Fruit fly (Drosophila melanogaster) whole organism, embryonic: ENCODE results near the gene CG14079.

Source experiments
- ATbp ChIP-seq: fragments of 200-800 bp; sonication (Bioruptor generic); optimal IDR thresholded peaks from 2 replicates; lab custom pipeline; 2017; ENCODE audit warnings: missing biosample characterization, mild to moderate bottlenecking, missing genetic modification characterization, missing genetic modification reagents
- B-H2 ChIP-seq: fragments of 200-800 bp; sonication (Bioruptor generic); optimal IDR thresholded peaks from 2 replicates; lab custom pipeline; 2018; ENCODE audit warnings: missing biosample characterization, mild to moderate bottlenecking, missing genetic modification characterization
- CG10565 ChIP-seq: fragments of 200-800 bp; sonication (Bioruptor generic); optimal IDR thresholded peaks from 3 replicates; lab custom pipeline; 2016; ENCODE audit warnings: missing biosample characterization, mild to moderate bottlenecking, missing genetic modification characterization
- CG10654 ChIP-seq: fragments of 200-800 bp; sonication (Bioruptor generic); optimal IDR thresholded peaks from 2 replicates; lab custom pipeline; 2016; ENCODE audit warnings: missing biosample characterization, missing genetic modification characterization
- CG11398 ChIP-seq: fragments of 200-800 bp; sonication (Bioruptor generic); optimal IDR thresholded peaks from 2 replicates; lab custom pipeline; 2016; ENCODE audit warnings: missing biosample characterization, missing genetic modification characterization
- CG11723 ChIP-seq: fragments of 200-800 bp; sonication (Bioruptor generic); optimal IDR thresholded peaks from 2 replicates; lab custom pipeline; 2017; ENCODE audit warnings: missing biosample characterization, mild to moderate bottlenecking, missing genetic modification characterization
- CG13123 ChIP-seq: fragments of 200-800 bp; sonication (Bioruptor generic); optimal IDR thresholded peaks from 2 replicates; lab custom pipeline; 2016; ENCODE audit warnings: missing biosample characterization, missing genetic modification characterization
- CG13296 ChIP-seq: fragments of 200-800 bp; sonication (Bioruptor generic); optimal IDR thresholded peaks from 3 replicates; lab custom pipeline; 2018; ENCODE audit warnings: missing biosample characterization, mild to moderate bottlenecking, missing genetic modification characterization
- CG14965 ChIP-seq: fragments of 200-800 bp; sonication (Bioruptor generic); optimal IDR thresholded peaks from 2 replicates; lab custom pipeline; 2016; ENCODE audit warnings: missing biosample characterization, missing genetic modification characterization, borderline replicate concordance
- CG17328 ChIP-seq: fragments of 200-800 bp; sonication (Bioruptor generic); IDR thresholded peaks from 2 replicates; pipeline ENCODE4 v1.3.6; 2022; ENCODE audit warnings: missing biosample characterization, missing genetic modification characterization
- CG17361 ChIP-seq: fragments of 200-800 bp; sonication (Bioruptor generic); IDR thresholded peaks from 3 replicates; pipeline ENCODE4 v1.3.6; 2022; ENCODE audit warnings: missing biosample characterization, missing genetic modification characterization
- CG2199 ChIP-seq: fragments of 200-800 bp; sonication (Bioruptor generic); IDR thresholded peaks from 3 replicates; pipeline ENCODE4 v1.3.6; 2022; ENCODE audit warnings: missing biosample characterization, missing genetic modification characterization
- CG30020 ChIP-seq: fragments of 200-800 bp; optimal IDR thresholded peaks from 2 replicates; lab custom pipeline; 2019; ENCODE audit warnings: missing biosample characterization, mild to moderate bottlenecking, missing genetic modification characterization, moderate library complexity
- CG34376 ChIP-seq: fragments of 200-800 bp; sonication (Bioruptor generic); optimal IDR thresholded peaks from 2 replicates; lab custom pipeline; 2018; ENCODE audit warnings: missing biosample characterization, mild to moderate bottlenecking, missing genetic modification characterization
- CG6765 ChIP-seq: fragments of 200-800 bp; sonication (Bioruptor generic); optimal IDR thresholded peaks from 3 replicates; lab custom pipeline; 2017; ENCODE audit warnings: missing biosample characterization, mild to moderate bottlenecking, missing genetic modification characterization
- CG7786 ChIP-seq: fragments of 200-800 bp; sonication (Bioruptor generic); optimal IDR thresholded peaks from 2 replicates; lab custom pipeline; 2016; ENCODE audit warnings: missing biosample characterization, missing genetic modification characterization
- CG8089 ChIP-seq: fragments of 200-800 bp; sonication (Bioruptor generic); optimal IDR thresholded peaks from 3 replicates; lab custom pipeline; 2016; ENCODE audit warnings: missing biosample characterization, missing genetic modification characterization
- CG8765 ChIP-seq: fragments of 200-800 bp; sonication (Bioruptor generic); IDR thresholded peaks from 2 replicates; pipeline ENCODE4 v1.3.6; 2022; ENCODE audit warnings: missing biosample characterization, missing genetic modification characterization
- CG8944 ChIP-seq: fragments of 200-800 bp; sonication (Bioruptor generic); optimal IDR thresholded peaks from 3 replicates; lab custom pipeline; 2016; ENCODE audit warnings: missing biosample characterization, missing genetic modification characterization
- Dll ChIP-seq: fragments of 200-800 bp; sonication (Bioruptor generic); IDR thresholded peaks from 4 replicates; pipeline ENCODE4 v1.3.6; 2022; ENCODE audit warnings: missing biosample characterization, missing genetic modification characterization; ENCODE audit not compliant: partially characterized antibody
- E2f1 ChIP-seq: fragments of 200-800 bp; sonication (Bioruptor generic); IDR thresholded peaks from 2 replicates; pipeline ENCODE4 v1.3.6; 2022; ENCODE audit warnings: missing biosample characterization, missing genetic modification characterization
- HmgD ChIP-seq: fragments of 200-800 bp; sonication (Bioruptor generic); optimal IDR thresholded peaks from 3 replicates; lab custom pipeline; 2016; ENCODE audit warnings: missing biosample characterization, missing genetic modification characterization
- Hr3 ChIP-seq: fragments of 200-800 bp; sonication (Bioruptor generic); optimal IDR thresholded peaks from 3 replicates; lab custom pipeline; 2016; ENCODE audit warnings: missing biosample characterization, missing genetic modification characterization
- Hr51 ChIP-seq, 2 experiments: fragments of 200-800 bp; sonication (Bioruptor generic); optimal IDR thresholded peaks; 2 replicates in 1 of 2; 3 replicates in 1 of 2; lab custom pipeline; 2016 to 2018; ENCODE audit warnings: missing biosample characterization in 2 of 2, missing genetic modification characterization in 2 of 2, mild to moderate bottlenecking in 1 of 2, moderate library complexity in 1 of 2
- NFAT ChIP-seq: fragments of 200-800 bp; sonication (Bioruptor generic); IDR thresholded peaks from 2 replicates; pipeline ENCODE4 v1.3.6; 2022; ENCODE audit warnings: missing biosample characterization, missing genetic modification characterization
- NK7.1 ChIP-seq: fragments of 200-800 bp; sonication (Bioruptor generic); optimal IDR thresholded peaks from 3 replicates; lab custom pipeline; 2016; ENCODE audit warnings: missing biosample characterization, missing genetic modification characterization
- Opbp ChIP-seq: fragments of 200-800 bp; sonication (Bioruptor generic); IDR thresholded peaks from 3 replicates; pipeline ENCODE4 v1.3.6; 2022; ENCODE audit warnings: missing biosample characterization, missing genetic modification characterization; ENCODE audit not compliant: partially characterized antibody
- Sox102F ChIP-seq: fragments of 200-800 bp; sonication (Bioruptor generic); optimal IDR thresholded peaks from 2 replicates; lab custom pipeline; 2018; ENCODE audit warnings: missing biosample characterization, mild to moderate bottlenecking, missing genetic modification characterization, moderate library complexity
- Tbp ChIP-seq: fragments of >200 bp; optimal IDR thresholded peaks from 2 replicates; lab custom pipeline; 2018; ENCODE audit warnings: missing biosample characterization, missing genetic modification characterization
- Xrp1 ChIP-seq: fragments of 200-800 bp; sonication (Bioruptor generic); IDR thresholded peaks from 2 replicates; pipeline ENCODE4 v1.3.6; 2022; ENCODE audit warnings: missing biosample characterization, missing genetic modification characterization
- ato ChIP-seq: fragments of 200-800 bp; sonication (Bioruptor generic); IDR thresholded peaks from 2 replicates; pipeline ENCODE4 v1.3.6; 2022; ENCODE audit warnings: missing biosample characterization, missing genetic modification characterization; ENCODE audit not compliant: partially characterized antibody
- bab2 ChIP-seq: fragments of 200-800 bp; sonication (Bioruptor generic); optimal IDR thresholded peaks from 2 replicates; lab custom pipeline; 2016; ENCODE audit warnings: missing biosample characterization, missing genetic modification characterization
- danr ChIP-seq: fragments of 200-800 bp; sonication (Bioruptor generic); IDR thresholded peaks from 2 replicates; pipeline ENCODE4 v1.3.6; 2022; ENCODE audit warnings: missing biosample characterization, missing genetic modification characterization
- ems ChIP-seq: fragments of 200-800 bp; sonication (Bioruptor generic); optimal IDR thresholded peaks from 3 replicates; lab custom pipeline; 2016; ENCODE audit warnings: missing biosample characterization, missing genetic modification characterization
- eve ChIP-seq, 2 experiments: fragments of >200 bp; optimal IDR thresholded peaks; 2 replicates each; lab custom pipeline; 2017; ENCODE audit warnings: missing biosample characterization in 2 of 2, missing genetic modification characterization in 2 of 2
- fru ChIP-seq: fragments of >200 bp; optimal IDR thresholded peaks from 2 replicates; lab custom pipeline; 2017
- grn ChIP-seq: fragments of 200-800 bp; sonication (Bioruptor generic); optimal IDR thresholded peaks from 3 replicates; lab custom pipeline; 2017; ENCODE audit warnings: missing biosample characterization, missing genetic modification characterization
- gt ChIP-seq: fragments of 200-800 bp; sonication (Bioruptor generic); IDR thresholded peaks from 2 replicates; pipeline ENCODE4 v1.3.6; 2022; ENCODE audit warnings: missing biosample characterization, missing genetic modification characterization
- hbn ChIP-seq: fragments of 200-800 bp; sonication (Bioruptor generic); IDR thresholded peaks from 2 replicates; pipeline ENCODE4 v1.3.6; 2022; ENCODE audit warnings: missing biosample characterization, missing genetic modification characterization; ENCODE audit not compliant: partially characterized antibody
- ind ChIP-seq: fragments of 200-800 bp; sonication (Bioruptor generic); optimal IDR thresholded peaks from 3 replicates; lab custom pipeline; 2016; ENCODE audit warnings: missing biosample characterization, missing genetic modification characterization
- mirr ChIP-seq: fragments of 200-800 bp; sonication (Bioruptor generic); optimal IDR thresholded peaks from 3 replicates; lab custom pipeline; 2018; ENCODE audit warnings: missing biosample characterization, mild to moderate bottlenecking, missing genetic modification characterization
- mld ChIP-seq: fragments of 200-800 bp; sonication (Bioruptor generic); IDR thresholded peaks from 3 replicates; pipeline ENCODE4 v1.3.6; 2022; ENCODE audit warnings: missing biosample characterization, missing genetic modification characterization; ENCODE audit not compliant: partially characterized antibody
- schlank ChIP-seq: fragments of 200-800 bp; sonication (Bioruptor generic); optimal IDR thresholded peaks from 2 replicates; lab custom pipeline; 2018; ENCODE audit warnings: missing biosample characterization, mild to moderate bottlenecking, missing genetic modification characterization
- sd ChIP-seq: fragments of 200-800 bp; sonication (Bioruptor generic); optimal IDR thresholded peaks from 3 replicates; lab custom pipeline; 2018; ENCODE audit warnings: missing biosample characterization, mild to moderate bottlenecking, missing genetic modification characterization, moderate library complexity
- sr ChIP-seq: fragments of 200-800 bp; sonication (Bioruptor generic); IDR thresholded peaks from 3 replicates; pipeline ENCODE4 v1.3.6; 2022; ENCODE audit warnings: missing biosample characterization, missing genetic modification characterization
- tin ChIP-seq: fragments of 200-800 bp; sonication (Bioruptor generic); optimal IDR thresholded peaks from 3 replicates; lab custom pipeline; 2016; ENCODE audit warnings: missing biosample characterization, missing genetic modification characterization
- tna ChIP-seq: fragments of 200-800 bp; sonication (Bioruptor generic); IDR thresholded peaks from 2 replicates; pipeline ENCODE4 v1.3.6; 2022; ENCODE audit warnings: missing biosample characterization, missing genetic modification characterization; ENCODE audit not compliant: partially characterized antibody
- zen ChIP-seq: fragments of 200-800 bp; sonication (Bioruptor generic); optimal IDR thresholded peaks from 3 replicates; lab custom pipeline; 2018; ENCODE audit warnings: missing biosample characterization, mild to moderate bottlenecking, missing genetic modification characterization, moderate library complexity
- zf30C ChIP-seq: fragments of 200-800 bp; sonication (Bioruptor generic); optimal IDR thresholded peaks from 3 replicates; lab custom pipeline; 2018; ENCODE audit warnings: missing biosample characterization, mild to moderate bottlenecking, missing genetic modification characterization

The CG14079 gene

dm6 chr3L:19092125-19093058, 5.4 kb upstream of the CG14079 start, which contains the start of gene MESR6 (continued):
- TF ChIP-seq hbn (GFP tag; lab: Robert Waterston, UW): peak; percentile 83
- TF ChIP-seq mld: peak; percentile 51; the same call in 1 of the 3 replicates
- peak in 1 of 2 experiments; percentile 61 for TF ChIP-seq Hr51 (GFP tag; optimal IDR thresholded peaks at IDR 0.05; lab: Kevin White, UChicago)
- TF ChIP-seq CG13123 (GFP tag; lab: Kevin White, UChicago): no peak
- no peak for TF ChIP-seq ems (GFP tag; lab: Kevin White, UChicago)
- peak; percentile 85 for TF ChIP-seq Opbp
- TF ChIP-seq sr: no peak
- peak; percentile 9 for TF ChIP-seq HmgD (GFP tag; lab: Kevin White, UChicago)
- TF ChIP-seq CG14965 (GFP tag; lab: Kevin White, UChicago): no peak
- peak; percentile 36; the same call in 1 of the 2 replicates for TF ChIP-seq Xrp1 (GFP tag; lab: Robert Waterston, UW)
- TF ChIP-seq gt (GFP tag; lab: Robert Waterston, UW): no peak
- TF ChIP-seq CG34376: no peak
- TF ChIP-seq eve (GFP tag; optimal IDR thresholded peaks at IDR 0.05; lab: Kevin White, UChicago): no peak
- no peak for TF ChIP-seq fru (lab: Kevin White, UChicago)
- TF ChIP-seq danr (GFP tag; lab: Robert Waterston, UW): no peak
- TF ChIP-seq ATbp: no peak
- TF ChIP-seq Dll (GFP tag; lab: Robert Waterston, UW): peak; percentile 88
- TF ChIP-seq NFAT (GFP tag; lab: Robert Waterston, UW): no peak
- no peak for TF ChIP-seq Tbp (GFP tag; lab: Kevin White, UChicago)
- no peak for TF ChIP-seq CG11723
- peak; percentile 7 for TF ChIP-seq CG13296 (GFP tag; lab: Kevin White, UChicago)
- TF ChIP-seq ato (GFP tag; lab: Robert Waterston, UW): peak; percentile 58
- peak; percentile 58 for TF ChIP-seq Sox102F (GFP tag; lab: Kevin White, UChicago)
- TF ChIP-seq E2f1 (GFP tag; lab: Robert Waterston, UW): peak; percentile 46; the same call in 1 of the 2 replicates
- TF ChIP-seq grn: no peak
- TF ChIP-seq NK7.1 (GFP tag; lab: Kevin White, UChicago): no peak
- TF ChIP-seq tin (GFP tag; lab: Kevin White, UChicago): no peak
- no peak for TF ChIP-seq CG10654 (GFP tag; lab: Kevin White, UChicago)
- no peak for TF ChIP-seq CG8944 (GFP tag; lab: Kevin White, UChicago)
- TF ChIP-seq mirr (GFP tag; lab: Kevin White, UChicago): no peak
- TF ChIP-seq CG2199: no peak
- no peak for TF ChIP-seq Hr3
- no peak for TF ChIP-seq bab2 (GFP tag; lab: Kevin White, UChicago)
- TF ChIP-seq CG8089 (GFP tag; lab: Kevin White, UChicago): no peak
- peak; percentile 9; the same call in 1 of the 2 replicates for TF ChIP-seq CG17328 (GFP tag; lab: Robert Waterston, UW)
- TF ChIP-seq CG7786 (GFP tag; lab: Kevin White, UChicago): no peak
- peak; percentile 29 for TF ChIP-seq zen
- TF ChIP-seq CG6765 (GFP tag; lab: Kevin White, UChicago): no peak
- no peak for TF ChIP-seq CG10565 (GFP tag; lab: Kevin White, UChicago)
- TF ChIP-seq CG30020 (tag; lab: Kevin White, UChicago): peak; percentile 41
- no peak for TF ChIP-seq CG8765 (GFP tag; lab: Robert Waterston, UW)
- TF ChIP-seq CG11398: no peak
- peak; percentile 13 for TF ChIP-seq B-H2 (GFP tag; lab: Kevin White, UChicago)
- no peak for TF ChIP-seq zf30C
- peak; percentile 60; the same call in 2 of the 3 replicates for TF ChIP-seq CG17361
- no peak for TF ChIP-seq ind (GFP tag; lab: Kevin White, UChicago)
- no peak for TF ChIP-seq sd (tag; lab: Kevin White, UChicago)
- TF ChIP-seq schlank: no peak
- TF ChIP-seq tna: peak; percentile 58
